Fruit fly (Drosophila melanogaster) whole organism, embryonic: ENCODE data around the gene Snapin.

Experiments used
- Asciz ChIP-seq: fragments of 200-800 bp; sonication (Bioruptor generic); optimal IDR thresholded peaks from 2 replicates; lab custom pipeline; 2017; ENCODE audit warnings: missing biosample characterization, mild to moderate bottlenecking, missing genetic modification characterization, missing genetic modification reagents
- Atf3 ChIP-seq: fragments of 200-800 bp; sonication (Bioruptor generic); optimal IDR thresholded peaks from 3 replicates; lab custom pipeline; 2016; ENCODE audit warnings: missing biosample characterization, missing genetic modification characterization
- CG10543 ChIP-seq: fragments of 200-800 bp; sonication (Bioruptor generic); optimal IDR thresholded peaks from 3 replicates; lab custom pipeline; 2017; ENCODE audit warnings: missing biosample characterization, mild to moderate bottlenecking, missing genetic modification characterization, moderate library complexity
- CG10654 ChIP-seq: fragments of 200-800 bp; sonication (Bioruptor generic); optimal IDR thresholded peaks from 2 replicates; lab custom pipeline; 2016; ENCODE audit warnings: missing biosample characterization, missing genetic modification characterization
- CG11247 ChIP-seq: fragments of 200-800 bp; sonication (Bioruptor generic); IDR thresholded peaks from 2 replicates; pipeline ENCODE4 v1.3.6; 2022; ENCODE audit warnings: missing biosample characterization, missing genetic modification characterization
- CG11398 ChIP-seq: fragments of 200-800 bp; sonication (Bioruptor generic); optimal IDR thresholded peaks from 2 replicates; lab custom pipeline; 2016; ENCODE audit warnings: missing biosample characterization, missing genetic modification characterization
- CG17186 ChIP-seq: fragments of 200-800 bp; sonication (Bioruptor generic); optimal IDR thresholded peaks from 3 replicates; lab custom pipeline; 2017; ENCODE audit warnings: missing biosample characterization, missing genetic modification reagents, missing genetic modification characterization
- CG17802 ChIP-seq: fragments of 200-800 bp; sonication (Bioruptor generic); optimal IDR thresholded peaks from 2 replicates; lab custom pipeline; 2018; ENCODE audit warnings: missing biosample characterization, mild to moderate bottlenecking, missing genetic modification characterization, moderate library complexity
- CG18476 ChIP-seq: fragments of 200-800 bp; sonication (Bioruptor generic); optimal IDR thresholded peaks from 2 replicates; lab custom pipeline; 2016; ENCODE audit warnings: missing biosample characterization, mild to moderate bottlenecking, missing genetic modification characterization
- CG30403 ChIP-seq: fragments of 200-800 bp; sonication (Bioruptor generic); optimal IDR thresholded peaks from 3 replicates; lab custom pipeline; 2016; ENCODE audit warnings: missing biosample characterization, missing genetic modification characterization
- CG3065 ChIP-seq: fragments of 200-800 bp; sonication (Bioruptor generic); optimal IDR thresholded peaks from 2 replicates; lab custom pipeline; 2016; ENCODE audit warnings: missing biosample characterization, missing genetic modification characterization
- CG32532 ChIP-seq: fragments of 200-800 bp; sonication (Bioruptor generic); IDR thresholded peaks from 2 replicates; pipeline ENCODE4 v1.3.6; 2022; ENCODE audit warnings: missing biosample characterization, missing genetic modification characterization
- CG3847 ChIP-seq: fragments of 200-800 bp; sonication (Bioruptor generic); IDR thresholded peaks from 2 replicates; pipeline ENCODE4 v1.3.6; 2022; ENCODE audit warnings: missing biosample characterization, missing genetic modification characterization
- CG4360 ChIP-seq: fragments of 200-800 bp; sonication (Bioruptor generic); IDR thresholded peaks from 2 replicates; pipeline ENCODE4 v1.3.6; 2022; ENCODE audit warnings: missing biosample characterization, missing genetic modification characterization
- CG43689 ChIP-seq: fragments of 200-800 bp; sonication (Bioruptor generic); IDR thresholded peaks from 2 replicates; pipeline ENCODE4 v1.3.6; 2022; ENCODE audit warnings: missing biosample characterization, missing genetic modification characterization
- CG7372 ChIP-seq: fragments of 200-800 bp; sonication (Bioruptor generic); IDR thresholded peaks from 2 replicates; pipeline ENCODE4 v1.3.6; 2022; ENCODE audit warnings: missing biosample characterization, missing genetic modification characterization
- CG7839 ChIP-seq: fragments of 200-800 bp; sonication (Bioruptor generic); optimal IDR thresholded peaks from 3 replicates; lab custom pipeline; 2018; ENCODE audit warnings: missing biosample characterization, mild to moderate bottlenecking, missing genetic modification characterization, moderate library complexity
- CG7963 ChIP-seq: fragments of 200-800 bp; sonication (Bioruptor generic); IDR thresholded peaks from 3 replicates; pipeline ENCODE4 v1.3.6; 2022; ENCODE audit warnings: missing biosample characterization, missing genetic modification characterization; ENCODE audit not compliant: partially characterized antibody
- CG8281 ChIP-seq: fragments of 200-800 bp; sonication (Bioruptor generic); optimal IDR thresholded peaks from 2 replicates; lab custom pipeline; 2018; ENCODE audit warnings: missing biosample characterization, mild to moderate bottlenecking, missing genetic modification characterization, moderate library complexity
- CG9609 ChIP-seq: fragments of 200-800 bp; sonication (Bioruptor generic); optimal IDR thresholded peaks from 3 replicates; lab custom pipeline; 2016; ENCODE audit warnings: missing biosample characterization, missing genetic modification characterization
- CG9797 ChIP-seq: fragments of 200-800 bp; sonication (Bioruptor generic); optimal IDR thresholded peaks from 3 replicates; lab custom pipeline; 2018; ENCODE audit warnings: missing biosample characterization, mild to moderate bottlenecking, missing genetic modification characterization
- D ChIP-seq, 2 experiments: fragments of 200-800 bp in 1 of 2; fragments of >200 bp in 1 of 2; sonication (Bioruptor generic) in 1 of 2; optimal IDR thresholded peaks; 2 replicates in 1 of 2; 3 replicates in 1 of 2; lab custom pipeline; 2017; ENCODE audit warnings: mild to moderate bottlenecking in 1 of 2, missing biosample characterization in 1 of 2, missing genetic modification characterization in 1 of 2, missing genetic modification reagents in 1 of 2
- Drgx ChIP-seq: fragments of 200-800 bp; sonication (Bioruptor generic); IDR thresholded peaks from 2 replicates; pipeline ENCODE4 v1.3.6; 2022; ENCODE audit warnings: missing biosample characterization, missing genetic modification characterization
- GATAe ChIP-seq: fragments of 200-800 bp; sonication (Bioruptor generic); conservative IDR thresholded peaks from 2 replicates; pipeline ENCODE4 v1.3.6; 2022; ENCODE audit warnings: missing biosample characterization, missing genetic modification characterization
- Hmx ChIP-seq: fragments of 200-800 bp; sonication (Bioruptor generic); optimal IDR thresholded peaks from 2 replicates; lab custom pipeline; 2016; ENCODE audit warnings: missing biosample characterization, missing genetic modification characterization
- Hr3 ChIP-seq: fragments of 200-800 bp; sonication (Bioruptor generic); optimal IDR thresholded peaks from 3 replicates; lab custom pipeline; 2016; ENCODE audit warnings: missing biosample characterization, missing genetic modification characterization
- NFAT ChIP-seq: fragments of 200-800 bp; sonication (Bioruptor generic); IDR thresholded peaks from 2 replicates; pipeline ENCODE4 v1.3.6; 2022; ENCODE audit warnings: missing biosample characterization, missing genetic modification characterization
- Nf-YA ChIP-seq: fragments of 200-800 bp; sonication (Bioruptor generic); IDR thresholded peaks from 2 replicates; pipeline ENCODE4 v1.3.6; 2022; ENCODE audit warnings: missing biosample characterization, missing genetic modification characterization
- NfI ChIP-seq: fragments of 200-800 bp; sonication (Bioruptor generic); optimal IDR thresholded peaks from 3 replicates; lab custom pipeline; 2018; ENCODE audit warnings: missing biosample characterization, mild to moderate bottlenecking, missing genetic modification characterization, moderate library complexity
- Sry-δ ChIP-seq: fragments of 200-800 bp; sonication (Bioruptor generic); optimal IDR thresholded peaks from 2 replicates; lab custom pipeline; 2016; ENCODE audit warnings: missing biosample characterization, missing genetic modification characterization
- az2 ChIP-seq: fragments of 200-800 bp; sonication (Bioruptor generic); optimal IDR thresholded peaks from 3 replicates; lab custom pipeline; 2016; ENCODE audit warnings: missing biosample characterization, missing genetic modification characterization
- bbx ChIP-seq: fragments of 200-800 bp; sonication (Bioruptor generic); IDR thresholded peaks from 2 replicates; pipeline ENCODE4 v1.3.6; 2022; ENCODE audit warnings: missing biosample characterization, missing genetic modification characterization; ENCODE audit not compliant: partially characterized antibody
- dm ChIP-seq: fragments of 200-800 bp; sonication (Bioruptor generic); optimal IDR thresholded peaks from 3 replicates; lab custom pipeline; 2016; ENCODE audit warnings: missing biosample characterization, missing genetic modification characterization
- dmrt99B ChIP-seq: fragments of 200-800 bp; sonication (Bioruptor generic); optimal IDR thresholded peaks from 2 replicates; lab custom pipeline; 2018; ENCODE audit warnings: missing biosample characterization, mild to moderate bottlenecking, missing genetic modification characterization, moderate library complexity
- eve ChIP-seq, 2 experiments: fragments of >200 bp; optimal IDR thresholded peaks; 2 replicates each; lab custom pipeline; 2017; ENCODE audit warnings: missing biosample characterization in 2 of 2, missing genetic modification characterization in 2 of 2
- fd3F ChIP-seq: fragments of 200-800 bp; sonication (Bioruptor generic); optimal IDR thresholded peaks from 2 replicates; lab custom pipeline; 2018; ENCODE audit warnings: missing biosample characterization, mild to moderate bottlenecking, missing genetic modification characterization, moderate library complexity
- fd96Cb ChIP-seq: fragments of 200-800 bp; sonication (Bioruptor generic); optimal IDR thresholded peaks from 2 replicates; lab custom pipeline; 2018; ENCODE audit warnings: missing biosample characterization, mild to moderate bottlenecking, missing genetic modification characterization, moderate library complexity
- ham ChIP-seq: fragments of 200-800 bp; sonication (Bioruptor generic); IDR thresholded peaks from 2 replicates; pipeline ENCODE4 v1.3.6; 2022; ENCODE audit warnings: missing biosample characterization, missing genetic modification characterization
- her ChIP-seq: fragments of 200-800 bp; sonication (Bioruptor generic); optimal IDR thresholded peaks from 2 replicates; lab custom pipeline; 2016; ENCODE audit warnings: missing biosample characterization, missing genetic modification characterization
- jing ChIP-seq: fragments of 200-800 bp; sonication (Bioruptor generic); optimal IDR thresholded peaks from 2 replicates; lab custom pipeline; 2018; ENCODE audit warnings: missing biosample characterization, mild to moderate bottlenecking, missing genetic modification characterization
- lola ChIP-seq, 3 experiments: fragments of >200 bp in 2 of 3; fragments of 200-800 bp in 1 of 3; sonication (Bioruptor generic) in 1 of 3; optimal IDR thresholded peaks; 2 replicates each; lab custom pipeline; 2017 to 2019; ENCODE audit warnings: missing biosample characterization in 3 of 3, missing genetic modification characterization in 3 of 3, mild to moderate bottlenecking in 1 of 3, moderate library complexity in 1 of 3
- phol ChIP-seq: fragments of 200-800 bp; sonication (Bioruptor generic); optimal IDR thresholded peaks from 3 replicates; lab custom pipeline; 2018; ENCODE audit warnings: missing biosample characterization, mild to moderate bottlenecking, missing genetic modification characterization, moderate library complexity
- psq ChIP-seq: fragments of 200-800 bp; sonication (Bioruptor generic); optimal IDR thresholded peaks from 2 replicates; lab custom pipeline; 2017; ENCODE audit warnings: missing biosample characterization, missing genetic modification characterization
- sd ChIP-seq: fragments of 200-800 bp; sonication (Bioruptor generic); optimal IDR thresholded peaks from 3 replicates; lab custom pipeline; 2018; ENCODE audit warnings: missing biosample characterization, mild to moderate bottlenecking, missing genetic modification characterization, moderate library complexity
- shn ChIP-seq: fragments of 200-800 bp; sonication (Bioruptor generic); optimal IDR thresholded peaks from 3 replicates; lab custom pipeline; 2016; ENCODE audit warnings: missing biosample characterization, missing genetic modification characterization
- sim ChIP-seq: fragments of 200-800 bp; sonication (Bioruptor generic); IDR thresholded peaks from 2 replicates; pipeline ENCODE4 v1.3.6; 2022; ENCODE audit warnings: missing biosample characterization, missing genetic modification characterization
- stc ChIP-seq: fragments of 200-800 bp; sonication (Bioruptor generic); IDR thresholded peaks from 2 replicates; pipeline ENCODE4 v1.3.6; 2022; ENCODE audit warnings: missing biosample characterization, missing genetic modification characterization
- tgo ChIP-seq: fragments of 200-800 bp; sonication (Bioruptor generic); IDR thresholded peaks from 3 replicates; pipeline ENCODE4 v1.3.6; 2022; ENCODE audit warnings: missing biosample characterization, missing genetic modification characterization
- unc-4 ChIP-seq: fragments of 200-800 bp; sonication (Bioruptor generic); IDR thresholded peaks from 2 replicates; pipeline ENCODE4 v1.3.6; 2022; ENCODE audit warnings: missing biosample characterization, missing genetic modification characterization; ENCODE audit not compliant: partially characterized antibody

The Snapin gene

dm6 chr2L:2750337-2751084 lies 9.0 kb downstream of the Snapin start (continued):
- no peak for TF ChIP-seq bbx (GFP tag; lab: Robert Waterston, UW)
- peak; percentile 44 for TF ChIP-seq dm (GFP tag; lab: Kevin White, UChicago)
- TF ChIP-seq ham (GFP tag; lab: Robert Waterston, UW) = no peak
- TF ChIP-seq D (optimal IDR thresholded peaks at IDR 0.05; lab: Kevin White, UChicago) = peak; percentile 39
- peak; percentile 74 for TF ChIP-seq D (GFP tag; optimal IDR thresholded peaks at IDR 0.05; lab: Kevin White, UChicago)
- no peak for TF ChIP-seq CG3847 (GFP tag; lab: Robert Waterston, UW)
- TF ChIP-seq CG30403 (GFP tag; lab: Kevin White, UChicago) = peak; percentile 78
- no peak for TF ChIP-seq CG4360
- peak; percentile 72 for TF ChIP-seq shn
- TF ChIP-seq Sry-δ (GFP tag; lab: Kevin White, UChicago) = peak; percentile 45
- TF ChIP-seq CG3065 = peak; percentile 26
- peak in 1 of 3 experiments; percentile 61 for TF ChIP-seq lola (GFP tag; optimal IDR thresholded peaks at IDR 0.05; lab: Kevin White, UChicago)
- peak; percentile 74 for TF ChIP-seq fd96Cb (tag; lab: Kevin White, UChicago)
- TF ChIP-seq tgo (GFP tag; lab: Robert Waterston, UW) = no peak
- TF ChIP-seq Atf3 (GFP tag; lab: Kevin White, UChicago) = peak; percentile 77
- TF ChIP-seq CG10654 = peak; percentile 66
- peak; percentile 70 for TF ChIP-seq NfI
- peak; percentile 48 for TF ChIP-seq jing (GFP tag; lab: Kevin White, UChicago)
- TF ChIP-seq CG17802 (tag; lab: Kevin White, UChicago) = peak; percentile 32
- TF ChIP-seq CG7839 (tag; lab: Kevin White, UChicago) = peak; percentile 87
- no peak for TF ChIP-seq CG43689 (GFP tag; lab: Robert Waterston, UW)
- TF ChIP-seq GATAe (GFP tag; lab: Robert Waterston, UW) = no peak
- TF ChIP-seq CG11247 (GFP tag; lab: Robert Waterston, UW) = no peak
- peak; percentile 74 for TF ChIP-seq az2
- TF ChIP-seq sim (GFP tag; lab: Robert Waterston, UW) = no peak
- peak; percentile 85 for TF ChIP-seq dmrt99B (tag; lab: Kevin White, UChicago)
- TF ChIP-seq fd3F (GFP tag; lab: Kevin White, UChicago) = peak; percentile 68
- TF ChIP-seq psq = peak; percentile 33
- no peak for TF ChIP-seq NFAT (GFP tag; lab: Robert Waterston, UW)
- TF ChIP-seq CG10543 (GFP tag; lab: Kevin White, UChicago) = peak; percentile 84
- TF ChIP-seq CG7963 = no peak
- TF ChIP-seq phol (tag; lab: Kevin White, UChicago) = peak; percentile 83
- TF ChIP-seq CG18476 (GFP tag; lab: Kevin White, UChicago) = peak; percentile 48
- peak; percentile 67 for TF ChIP-seq Asciz
- no peak for TF ChIP-seq CG32532 (GFP tag; lab: Robert Waterston, UW)
- no peak for TF ChIP-seq CG17186 (GFP tag; lab: Kevin White, UChicago)
- no peak for TF ChIP-seq Nf-YA (GFP tag; lab: Robert Waterston, UW)
- peak; percentile 50 for TF ChIP-seq CG11398
- peak; percentile 51 for TF ChIP-seq sd (tag; lab: Kevin White, UChicago)
- TF ChIP-seq CG9609 (GFP tag; lab: Kevin White, UChicago) = peak; percentile 72
- TF ChIP-seq stc (GFP tag; lab: Robert Waterston, UW) = no peak
- no peak for TF ChIP-seq Drgx
- TF ChIP-seq CG8281 (tag; lab: Kevin White, UChicago) = peak; percentile 65
- TF ChIP-seq her (GFP tag; lab: Kevin White, UChicago) = peak; percentile 92
- TF ChIP-seq CG7372 (GFP tag; lab: Robert Waterston, UW) = no peak
- TF ChIP-seq Hr3 (GFP tag; lab: Kevin White, UChicago) = peak; percentile 48
- no peak for TF ChIP-seq eve (GFP tag; optimal IDR thresholded peaks at IDR 0.05; lab: Kevin White, UChicago)
- peak; percentile 16 for TF ChIP-seq Hmx (GFP tag; lab: Kevin White, UChicago)
- no peak for TF ChIP-seq unc-4 (GFP tag; lab: Robert Waterston, UW)
- TF ChIP-seq CG9797 (GFP tag; lab: Kevin White, UChicago) = peak; percentile 34
